Worm (Caenorhabditis elegans): ENCODE results near the gene mrg-1.

Gene mrg-1

ce11 chrIII:12885153-12885552 lies 10.7 kb upstream of the mrg-1 start:
- no peak for TF ChIP-seq egl-27 (tag; optimal IDR thresholded peaks at IDR 0.05)
- no peak for TF ChIP-seq sma-9 (GFP tag; optimal IDR thresholded peaks at IDR 0.05)
- TF ChIP-seq sma-9 (tag; optimal IDR thresholded peaks at IDR 0.05): no peak
- TF ChIP-seq unc-55 (GFP tag; optimal IDR thresholded peaks at IDR 0.05): no peak
- no peak for TF ChIP-seq skn-1 (tag; optimal IDR thresholded peaks at IDR 0.05)
- no peak for TF ChIP-seq blmp-1 (tag; optimal IDR thresholded peaks at IDR 0.05; ENCODE audit: insufficient read depth)

ce11 chrIII:12880704-12881103 lies 6.2 kb upstream of the mrg-1 start:
- no peak for TF ChIP-seq gmeb-1 (tag; optimal IDR thresholded peaks at IDR 0.05)
- TF ChIP-seq nhr-25 (tag; optimal IDR thresholded peaks at IDR 0.05): no peak
- no peak for TF ChIP-seq ztf-11 (tag; optimal IDR thresholded peaks at IDR 0.05)

- TF ChIP-seq mbf-1 (tag; optimal IDR thresholded peaks at IDR 0.05): no peak
- TF ChIP-seq nhr-23 (tag; optimal IDR thresholded peaks at IDR 0.05): no peak
- no peak for TF ChIP-seq lin-11 (tag; optimal IDR thresholded peaks at IDR 0.05)
- TF ChIP-seq lin-13 (GFP tag; optimal IDR thresholded peaks at IDR 0.05): no peak
- TF ChIP-seq ztf-4 (tag; optimal IDR thresholded peaks at IDR 0.05): no peak
- no peak for TF ChIP-seq unc-39 (tag; optimal IDR thresholded peaks at IDR 0.05)
- TF ChIP-seq nhr-12 (tag; optimal IDR thresholded peaks at IDR 0.05): no peak
- no peak for TF ChIP-seq nhr-25 (tag; optimal IDR thresholded peaks at IDR 0.05)
Observed at ce11 chrIII:12877527-12878234, 3.2 kb upstream of the mrg-1 start, which contains the start of the genes cec-7 and enu-3.5. Gene cec-7 (minus strand): TSS chrIII:12877577. Gene enu-3.5 (plus strand): TSS chrIII:12878196.

- no peak for TF ChIP-seq blmp-1 (tag; optimal IDR thresholded peaks at IDR 0.05; ENCODE audit: insufficient read depth)
- TF ChIP-seq ceh-82 (tag; optimal IDR thresholded peaks at IDR 0.05): no peak
- no peak for TF ChIP-seq Y55F3AM.14 (GFP tag; optimal IDR thresholded peaks at IDR 0.05)
- no peak for TF ChIP-seq nhr-12 (tag; optimal IDR thresholded peaks at IDR 0.05)
- no peak for TF ChIP-seq lsy-2 (tag; optimal IDR thresholded peaks at IDR 0.05)
- no peak for TF ChIP-seq nhr-237 (tag; optimal IDR thresholded peaks at IDR 0.05)
- TF ChIP-seq mbf-1 (tag; optimal IDR thresholded peaks at IDR 0.05): no peak
- TF ChIP-seq zag-1 (tag; optimal IDR thresholded peaks at IDR 0.05): no peak
- TF ChIP-seq sem-4 (tag; optimal IDR thresholded peaks at IDR 0.05): no peak
- TF ChIP-seq crh-2 (tag; optimal IDR thresholded peaks at IDR 0.05): no peak
- no peak for TF ChIP-seq elt-1 (tag; optimal IDR thresholded peaks at IDR 0.05)
- TF ChIP-seq lin-11 (tag; optimal IDR thresholded peaks at IDR 0.05): no peak
- no peak for TF ChIP-seq aly-2 (tag; optimal IDR thresholded peaks at IDR 0.05)
- no peak for TF ChIP-seq nhr-21 (tag; optimal IDR thresholded peaks at IDR 0.05)
- no peak for TF ChIP-seq nhr-10 (tag; optimal IDR thresholded peaks at IDR 0.05)
Observed at ce11 chrIII:12875653-12876052, 1.2 kb upstream of the mrg-1 start.

ce11 chrIII:12870060-12870696 lies 4.3 kb downstream of the mrg-1 start, which contains the start of gene Y37D8A.6:
Gene Y37D8A.6 (minus strand): TSS chrIII:12870297.
- TF ChIP-seq ZK546.5 (tag; optimal IDR thresholded peaks at IDR 0.05): no peak
- TF ChIP-seq C34F6.9 (tag; optimal IDR thresholded peaks at IDR 0.05): no peak
- no peak for TF ChIP-seq mab-5 (tag; optimal IDR thresholded peaks at IDR 0.05)
- peak; percentile 10 for TF ChIP-seq gmeb-1 (tag; optimal IDR thresholded peaks at IDR 0.05)
- TF ChIP-seq lsy-2 (tag; optimal IDR thresholded peaks at IDR 0.05): peak in 1 of 2 experiments; percentile 9
- TF ChIP-seq unc-55 (GFP tag; optimal IDR thresholded peaks at IDR 0.05): peak; percentile 24

ce11 chrIII:12864648-12865047 lies 9.8 kb downstream of the mrg-1 start, which contains the start of gene Y37D8A.8:
Gene Y37D8A.8 (plus strand): TSS chrIII:12864948.
- TF ChIP-seq peb-1 (tag; optimal IDR thresholded peaks at IDR 0.05): no peak
- no peak for TF ChIP-seq lin-39 (tag; optimal IDR thresholded peaks at IDR 0.05)
- no peak for TF ChIP-seq nhr-237 (tag; optimal IDR thresholded peaks at IDR 0.05)
- no peak for TF ChIP-seq ztf-11 (tag; optimal IDR thresholded peaks at IDR 0.05)
- no peak for TF ChIP-seq nhr-129 (tag; optimal IDR thresholded peaks at IDR 0.05)
- no peak for TF ChIP-seq skn-1 (tag; optimal IDR thresholded peaks at IDR 0.05)
- no peak for TF ChIP-seq nhr-10 (tag; optimal IDR thresholded peaks at IDR 0.05)
- no peak for TF ChIP-seq aly-2 (tag; optimal IDR thresholded peaks at IDR 0.05)
- no peak for TF ChIP-seq zag-1 (tag; optimal IDR thresholded peaks at IDR 0.05)
- TF ChIP-seq mbf-1 (tag; optimal IDR thresholded peaks at IDR 0.05): no peak
- no peak for TF ChIP-seq unc-55 (GFP tag; optimal IDR thresholded peaks at IDR 0.05)
- no peak for TF ChIP-seq ceh-16 (tag; optimal IDR thresholded peaks at IDR 0.05)
- TF ChIP-seq C34F6.9 (tag; optimal IDR thresholded peaks at IDR 0.05): no peak
- TF ChIP-seq ama-1 (optimal IDR thresholded peaks at IDR 0.05): no peak
- TF ChIP-seq ztf-4 (tag; optimal IDR thresholded peaks at IDR 0.05): no peak
- no peak for TF ChIP-seq Y55F3AM.14 (GFP tag; optimal IDR thresholded peaks at IDR 0.05)
